Worm (Caenorhabditis elegans): ENCODE results near the gene Y62H9A.9.

DNA sequence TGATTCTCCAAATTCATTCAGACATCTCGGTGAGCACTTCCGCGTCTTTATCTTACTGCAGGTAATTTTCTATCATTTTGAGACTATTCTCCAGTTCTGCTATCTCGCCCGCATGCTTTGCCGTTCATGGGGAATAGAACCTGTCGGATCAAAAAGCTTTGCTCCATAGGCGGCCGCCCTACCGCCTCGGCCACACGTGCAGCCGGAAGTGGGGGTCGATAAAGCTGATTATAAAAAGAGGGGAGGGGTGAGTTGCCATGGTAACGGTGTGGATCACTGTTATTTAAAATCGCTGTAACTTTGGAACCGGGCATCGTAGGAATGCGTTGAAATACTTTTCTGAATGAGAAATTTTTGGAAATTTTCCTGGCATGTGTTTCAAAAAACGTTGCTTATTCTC, 27.5 kb downstream of the Y62H9A.9 start:
- no peak for TF ChIP-seq ceh-6 (GFP tag; optimal IDR thresholded peaks at IDR 0.05)
- no peak for TF ChIP-seq ama-1 (optimal IDR thresholded peaks at IDR 0.05)
- no peak for TF ChIP-seq fkh-10 (GFP tag; optimal IDR thresholded peaks at IDR 0.05)
- no peak for TF ChIP-seq ttx-3 (tag; optimal IDR thresholded peaks at IDR 0.05)
- TF ChIP-seq nhr-232 (tag; optimal IDR thresholded peaks at IDR 0.05), result no peak
